Worm (Caenorhabditis elegans) whole organism, young adult: ENCODE data around the gene F56A11.6.

Experiments
- Y56A3A.18 ChIP-seq: fragments of 200-800 bp; sonication (Bioruptor generic); IDR thresholded peaks from 2 replicates; pipeline ENCODE4 v1.3.6; 2022; ENCODE audit warnings: missing genetic modification reagents, missing genetic modification characterization, missing compliant biosample characterization
- ama-1 ChIP-seq, 3 experiments: fragments of 150-350 bp in 1 of 3; sonication (generic microtip) in 2 of 3; optimal IDR thresholded peaks; 2 replicates each; lab custom pipeline; 2014 to 2018; ENCODE audit warnings: missing biosample characterization in 2 of 3, missing genetic modification characterization in 2 of 3, missing genetic modification reagents in 2 of 3
- repo-1 ChIP-seq: sonication (generic microtip); optimal IDR thresholded peaks from 2 replicates; lab custom pipeline; 2017; ENCODE audit warnings: mild to moderate bottlenecking, missing genetic modification characterization, missing compliant biosample characterization
- tlf-1 ChIP-seq: fragments of 200-800 bp; sonication (Bioruptor generic); optimal IDR thresholded peaks from 2 replicates; lab custom pipeline; 2018; ENCODE audit warnings: mild to moderate bottlenecking, missing genetic modification characterization, missing compliant biosample characterization

ce11 chrIV:627237-627636 lies 45.2 kb upstream of the F56A11.6 start, which contains the start of gene nhr-76:
- TF ChIP-seq repo-1 (tag; lab: Kevin White, UChicago): no peak
- TF ChIP-seq ama-1 (optimal IDR thresholded peaks at IDR 0.05; lab: Kevin White, UChicago): no peak
- TF ChIP-seq ama-1 (GFP tag; optimal IDR thresholded peaks at IDR 0.05; lab: Kevin White, UChicago): no peak
- TF ChIP-seq tlf-1: no peak
- TF ChIP-seq Y56A3A.18 (GFP tag; lab: Robert Waterston, UW): no peak
